Worm (Caenorhabditis elegans): ENCODE data around the gene Y73B6BL.27.

Gene Y73B6BL.27

ce11 chrIV:6426089-6426715, 46.8 kb downstream of the Y73B6BL.27 start, which contains the start of gene acp-6:
Gene acp-6, minus strand, starts transcription at chrIV:6426139.
- no peak for TF ChIP-seq dao-5 (tag; optimal IDR thresholded peaks at IDR 0.05)
- TF ChIP-seq him-1 (tag; optimal IDR thresholded peaks at IDR 0.05): no peak
- TF ChIP-seq W03F9.2 (tag; optimal IDR thresholded peaks at IDR 0.05): no peak

Measured in whole organism, L4/young adult.